Worm (Caenorhabditis elegans): Measurements from ENCODE around the gene wht-4.

DNA sequence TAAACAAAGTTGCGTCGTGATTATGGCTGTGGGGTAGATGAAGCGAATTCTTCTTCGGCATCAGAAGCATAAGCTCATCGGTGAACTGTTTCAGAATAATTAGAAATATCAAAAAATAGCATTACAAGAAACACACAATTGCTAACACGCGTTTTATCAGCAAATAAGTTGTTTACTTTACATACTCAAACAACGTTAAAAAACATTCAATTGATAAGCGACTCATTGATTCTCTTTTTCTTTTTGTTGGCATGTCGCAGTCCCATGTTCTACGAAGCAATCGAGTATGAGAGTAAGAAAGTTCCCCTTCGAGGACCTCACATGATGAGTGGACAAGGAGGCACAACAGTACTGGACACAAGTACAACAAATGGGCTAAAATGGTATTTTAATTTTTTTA, 17.9 kb downstream of the wht-4 start, which contains the start of gene btb-16:
- TF ChIP-seq tlf-1 (GFP tag; optimal IDR thresholded peaks at IDR 0.05) (no peak), ztf-22 (GFP tag; optimal IDR thresholded peaks at IDR 0.05) (no peak), unc-130 (GFP tag; optimal IDR thresholded peaks at IDR 0.05) (no peak), snpc-4 (GFP tag; optimal IDR thresholded peaks at IDR 0.05) (no peak), snpc-4 (tag; optimal IDR thresholded peaks at IDR 0.05) (no peak), dpl-1 (GFP tag; optimal IDR thresholded peaks at IDR 0.05) (no peak), bed-2 (GFP tag; IDR thresholded peaks at IDR 0.05) (no peak), nfya-2 (GFP tag; IDR thresholded peaks at IDR 0.05) (no peak), unc-62 (GFP tag; optimal IDR thresholded peaks at IDR 0.05) (no peak), C06A6.2 (GFP tag; conservative IDR thresholded peaks at IDR 0.05) (no peak), rpc-1 (optimal IDR thresholded peaks at IDR 0.05) (no peak), rpc-1 (tag; optimal IDR thresholded peaks at IDR 0.05) (no peak)

Data from whole organism, young adult.